Worm (Caenorhabditis elegans) whole organism, L4 larva: Measurements from ENCODE around the gene pmt-1.

Experiments used
- hlh-30 ChIP-seq: sonication (generic microtip); optimal IDR thresholded peaks from 2 replicates; lab custom pipeline; 2017; ENCODE audit warnings: antibody characterized with exemption, mild to moderate bottlenecking, missing genetic modification characterization, missing compliant biosample characterization; ENCODE audit not compliant: insufficient read depth
- mep-1 ChIP-seq: fragments of 150-350 bp; sonication (generic microtip); optimal IDR thresholded peaks from 3 replicates; lab custom pipeline; 2014; ENCODE audit warnings: missing biosample characterization, missing genetic modification characterization
- nhr-237 ChIP-seq: sonication (generic microtip); optimal IDR thresholded peaks from 2 replicates; lab custom pipeline; 2017; ENCODE audit warnings: missing biosample characterization, missing genetic modification characterization
- nhr-41 ChIP-seq: fragments of 200-800 bp; sonication (Bioruptor generic); IDR thresholded peaks from 2 replicates; pipeline ENCODE4 v1.3.6; 2022; ENCODE audit warnings: missing genetic modification reagents, missing genetic modification characterization, missing compliant biosample characterization
- nhr-6 ChIP-seq: fragments of 150-350 bp; optimal IDR thresholded peaks from 2 replicates; lab custom pipeline; 2014; ENCODE audit warnings: missing biosample characterization, missing genetic modification characterization
- zip-11 ChIP-seq: fragments of 200-800 bp; sonication (Bioruptor generic); IDR thresholded peaks from 2 replicates; pipeline ENCODE4 v1.3.6; 2022; ENCODE audit warnings: missing genetic modification characterization, missing compliant biosample characterization
- ztf-11 ChIP-seq: fragments of 150-350 bp; optimal IDR thresholded peaks from 2 replicates; lab custom pipeline; 2014; ENCODE audit warnings: missing biosample characterization, missing genetic modification characterization

DNA sequence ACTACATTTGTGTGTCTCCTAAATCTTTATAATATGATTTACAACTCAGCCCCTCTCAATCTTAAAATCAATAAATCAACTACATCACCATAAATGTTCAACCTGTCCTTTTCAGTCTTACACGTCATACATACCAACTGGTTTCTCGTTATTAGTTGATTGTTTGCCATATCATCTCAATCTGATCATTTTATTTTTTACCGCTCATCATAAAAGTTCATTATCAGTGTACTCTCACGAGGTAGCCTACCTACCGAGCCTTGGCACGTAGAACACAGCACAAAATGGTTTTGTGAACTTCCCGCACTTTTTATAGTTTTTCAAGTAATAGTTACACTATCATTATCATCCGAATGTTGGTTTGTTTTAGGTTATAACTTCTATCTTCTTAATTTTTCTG lies 1.2 kb downstream of the pmt-1 start:
- TF ChIP-seq mep-1 (tag; lab: Kevin White, UChicago) (peak; percentile 58), zip-11 (GFP tag; lab: Robert Waterston, UW) (no peak), nhr-237 (tag; lab: Kevin White, UChicago) (no peak), nhr-41 (GFP tag; lab: Robert Waterston, UW) (no peak), ztf-11 (tag; lab: Kevin White, UChicago) (no peak), hlh-30 (tag; lab: Kevin White, UChicago) (peak; percentile 37), nhr-6 (tag; lab: Kevin White, UChicago) (no peak)
